Worm (Caenorhabditis elegans): ENCODE data around the gene nhr-1.

DNA sequence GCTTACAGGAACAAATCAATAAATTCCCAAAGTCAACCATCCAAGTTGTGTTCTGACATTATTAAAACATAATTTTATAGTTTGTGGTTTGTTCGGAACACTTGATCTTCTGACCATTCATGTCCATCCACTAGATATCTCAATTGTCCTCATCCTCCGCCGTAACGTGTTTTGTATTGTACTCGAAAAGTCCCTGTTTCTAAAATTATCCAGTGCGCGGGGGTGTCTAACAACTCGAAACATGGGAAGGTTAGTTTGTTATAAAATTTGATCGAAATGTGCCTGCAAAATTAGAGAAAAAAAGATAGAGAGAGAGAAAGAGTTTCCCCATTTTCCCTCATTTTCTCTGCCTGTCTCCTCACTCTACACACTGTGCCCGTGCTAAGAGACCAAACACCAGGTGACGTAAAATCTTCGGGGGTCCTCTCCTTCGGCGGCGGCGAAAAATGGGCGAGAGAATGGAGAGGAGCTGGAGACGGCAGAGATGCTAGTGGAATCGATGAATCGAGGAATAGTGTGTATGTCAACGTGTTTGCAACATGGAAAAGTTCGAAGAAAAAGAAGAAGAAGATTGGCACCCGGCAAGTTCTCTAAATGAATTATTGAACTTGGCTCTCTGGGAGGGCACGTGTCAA lies 8.2 kb upstream of the nhr-1 start:
- peak; percentile 71 for TF ChIP-seq nhr-11 (tag; optimal IDR thresholded peaks at IDR 0.05)
- peak; percentile 37 for TF ChIP-seq lin-15B (tag; optimal IDR thresholded peaks at IDR 0.05)
- peak; percentile 26 for TF ChIP-seq fkh-10 (GFP tag; optimal IDR thresholded peaks at IDR 0.05)
